Fruit fly (Drosophila melanogaster): ENCODE results near the gene Tim9a.
A peak's percentile ranks its signal among the peaks of the same experiment; 100 is the strongest.

Gene Tim9a

DNA sequence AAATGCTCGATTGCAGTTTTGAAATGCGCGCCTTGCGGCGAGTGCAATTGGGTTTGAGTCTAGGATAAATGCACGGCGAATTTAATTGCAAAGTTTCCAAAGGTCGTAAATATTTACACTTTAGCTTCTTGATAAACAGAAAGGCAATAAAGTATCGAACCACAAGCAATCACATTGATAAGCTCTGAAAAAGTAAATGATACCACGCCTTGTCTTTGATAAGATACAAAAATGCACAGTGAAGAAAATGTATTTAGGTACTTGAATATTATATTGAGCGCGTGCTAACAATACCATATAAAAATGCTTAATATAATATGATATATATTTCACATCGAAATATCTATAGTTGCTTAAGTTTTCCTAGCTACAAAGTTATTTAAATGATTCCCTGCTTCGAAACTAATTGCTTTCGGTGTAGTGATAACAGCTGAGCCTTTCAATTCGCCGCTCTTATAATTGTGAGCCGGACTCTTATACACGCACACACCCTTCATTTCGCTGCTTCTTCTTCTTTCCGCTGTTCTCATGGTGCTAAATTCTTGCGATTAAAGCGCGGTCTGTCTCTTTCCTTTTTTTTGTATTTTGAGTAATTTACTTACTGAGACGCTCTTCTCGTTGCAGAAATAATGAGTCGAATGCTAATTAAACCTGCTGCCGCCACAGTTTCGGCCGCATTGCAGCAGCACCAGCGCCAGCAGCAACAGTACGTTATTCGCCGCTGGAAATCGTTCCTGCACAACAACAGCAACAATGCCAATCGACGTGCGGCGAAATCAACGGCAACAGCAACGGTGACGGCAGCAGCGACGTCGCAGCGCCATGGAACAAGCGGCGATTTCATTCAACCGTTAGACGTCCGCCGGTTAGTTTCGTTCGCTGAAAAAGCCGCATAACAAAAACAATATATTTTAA, 11.5 kb upstream of the Tim9a start (continued):
- TF ChIP-seq Ets21C (GFP tag; optimal IDR thresholded peaks at IDR 0.05), result peak; percentile 66
- TF ChIP-seq lz (GFP tag; optimal IDR thresholded peaks at IDR 0.05), result peak; percentile 83
- peak; percentile 88 for TF ChIP-seq achi (GFP tag; optimal IDR thresholded peaks at IDR 0.05)
- TF ChIP-seq CG7368 (GFP tag; optimal IDR thresholded peaks at IDR 0.05), result peak; percentile 82
- peak; percentile 3 for TF ChIP-seq Eip93F (GFP tag; optimal IDR thresholded peaks at IDR 0.05)
- TF ChIP-seq cyc (GFP tag; optimal IDR thresholded peaks at IDR 0.05), result peak; percentile 84
- peak; percentile 65 for TF ChIP-seq Blimp-1 (GFP tag; optimal IDR thresholded peaks at IDR 0.05)
- TF ChIP-seq CG10631 (GFP tag; optimal IDR thresholded peaks at IDR 0.05), result peak; percentile 87
- peak; percentile 70 for TF ChIP-seq acj6 (GFP tag; optimal IDR thresholded peaks at IDR 0.05)
- TF ChIP-seq CG9139 (GFP tag; optimal IDR thresholded peaks at IDR 0.05), result peak; percentile 73
- peak; percentile 72 for TF ChIP-seq CG11902 (GFP tag; optimal IDR thresholded peaks at IDR 0.05)
- peak; percentile 78 for TF ChIP-seq CG11294 (GFP tag; IDR thresholded peaks at IDR 0.05)
- TF ChIP-seq CG6163 (GFP tag; IDR thresholded peaks at IDR 0.05), result peak; percentile 81
- peak; percentile 80 for TF ChIP-seq spab (GFP tag; optimal IDR thresholded peaks at IDR 0.05)
- peak; percentile 85 for TF ChIP-seq CG10669 (GFP tag; optimal IDR thresholded peaks at IDR 0.05)
- peak; percentile 41 for TF ChIP-seq fd85E (GFP tag; optimal IDR thresholded peaks at IDR 0.05)
- TF ChIP-seq Lpt (GFP tag; optimal IDR thresholded peaks at IDR 0.05), result peak; percentile 69
- peak; percentile 89 for TF ChIP-seq dsx (GFP tag; optimal IDR thresholded peaks at IDR 0.05; ENCODE audit: poor library complexity, severe bottlenecking)
- peak; percentile 56 for TF ChIP-seq dac (GFP tag; optimal IDR thresholded peaks at IDR 0.05)
- TF ChIP-seq Hr4 (GFP tag; optimal IDR thresholded peaks at IDR 0.05), result peak; percentile 50
- peak; percentile 88 for TF ChIP-seq eg (GFP tag; IDR thresholded peaks at IDR 0.05)
- peak; percentile 88 for TF ChIP-seq OdsH (GFP tag; optimal IDR thresholded peaks at IDR 0.05)
- peak; percentile 81 for TF ChIP-seq Gug (GFP tag; IDR thresholded peaks at IDR 0.05)
- peak; percentile 90 for TF ChIP-seq CG34406 (GFP tag; optimal IDR thresholded peaks at IDR 0.05)
- TF ChIP-seq net (GFP tag; optimal IDR thresholded peaks at IDR 0.05), result peak; percentile 91
- peak; percentile 85 for TF ChIP-seq topi (GFP tag; optimal IDR thresholded peaks at IDR 0.05)
- peak; percentile 79 for TF ChIP-seq vri (GFP tag; optimal IDR thresholded peaks at IDR 0.05)
- TF ChIP-seq salr (GFP tag; optimal IDR thresholded peaks at IDR 0.05), result peak; percentile 71 to 81
- peak; percentile 94 for TF ChIP-seq svp (GFP tag)
- TF ChIP-seq CG3032 (tag; optimal IDR thresholded peaks at IDR 0.05), result peak; percentile 82
- peak; percentile 82 for TF ChIP-seq CG6276 (GFP tag; optimal IDR thresholded peaks at IDR 0.05)

DNA sequence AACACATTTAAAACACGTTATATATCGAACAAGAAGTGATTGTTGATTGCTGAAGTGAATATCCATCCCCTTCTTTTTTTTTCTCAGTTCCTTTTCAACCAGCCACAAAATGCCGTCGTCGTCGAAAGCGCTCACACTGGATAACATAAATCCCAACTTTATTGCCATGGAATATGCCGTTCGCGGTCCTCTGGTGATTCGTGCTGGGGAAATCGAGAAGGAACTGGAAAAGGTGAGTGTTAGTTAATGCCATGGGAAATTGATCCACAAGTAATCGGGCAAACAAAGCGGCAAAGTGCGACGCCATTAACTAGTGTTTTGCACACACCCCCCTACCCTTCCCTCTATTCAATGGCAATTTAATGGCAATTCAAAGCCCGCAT, 10.9 kb upstream of the Tim9a start:
- TF ChIP-seq Sox102F (GFP tag; optimal IDR thresholded peaks at IDR 0.05), result no peak
- no peak for TF ChIP-seq Lpt (GFP tag; optimal IDR thresholded peaks at IDR 0.05)
- TF ChIP-seq CG4318 (GFP tag; optimal IDR thresholded peaks at IDR 0.05), result no peak
- TF ChIP-seq CG6163 (GFP tag; IDR thresholded peaks at IDR 0.05), result no peak
- no peak for TF ChIP-seq CG16779 (tag; optimal IDR thresholded peaks at IDR 0.05)
- no peak for TF ChIP-seq CG10631 (GFP tag; optimal IDR thresholded peaks at IDR 0.05)
- no peak for TF ChIP-seq CG8319 (GFP tag; optimal IDR thresholded peaks at IDR 0.05)
- TF ChIP-seq Hr39 (GFP tag; optimal IDR thresholded peaks at IDR 0.05), result no peak
- no peak for TF ChIP-seq Sox14 (GFP tag; optimal IDR thresholded peaks at IDR 0.05)
- TF ChIP-seq CG1621 (tag; optimal IDR thresholded peaks at IDR 0.05), result no peak
- TF ChIP-seq CG7368 (GFP tag; optimal IDR thresholded peaks at IDR 0.05), result no peak
- no peak for TF ChIP-seq Blimp-1 (GFP tag; optimal IDR thresholded peaks at IDR 0.05)
- TF ChIP-seq CG11294 (GFP tag; IDR thresholded peaks at IDR 0.05), result no peak
- TF ChIP-seq fd59A (GFP tag; optimal IDR thresholded peaks at IDR 0.05), result no peak
- no peak for TF ChIP-seq CG6808 (GFP tag; optimal IDR thresholded peaks at IDR 0.05)
- TF ChIP-seq eg (GFP tag; IDR thresholded peaks at IDR 0.05), result no peak
- no peak for TF ChIP-seq CG11902 (GFP tag; optimal IDR thresholded peaks at IDR 0.05)
- TF ChIP-seq CG3032 (tag; optimal IDR thresholded peaks at IDR 0.05), result no peak
- no peak for TF ChIP-seq Hr4 (GFP tag; optimal IDR thresholded peaks at IDR 0.05)
- TF ChIP-seq Sox15 (GFP tag; optimal IDR thresholded peaks at IDR 0.05), result no peak
